Worm (Caenorhabditis elegans) whole organism, L3 larva: ENCODE measurements around the gene ins-16.
"Not testable (repeated sequence)": the region's sequence is repeated elsewhere in the genome, so short reads cannot be mapped to it uniquely, and the experiment has no call there.

ENCODE experiments used
- ZK546.5 ChIP-seq: sonication (generic microtip); optimal IDR thresholded peaks from 2 replicates; lab custom pipeline; 2017; ENCODE audit warnings: missing biosample characterization, missing genetic modification characterization
- aly-2 ChIP-seq: fragments of 150-350 bp; optimal IDR thresholded peaks from 2 replicates; lab custom pipeline; 2014; ENCODE audit warnings: missing biosample characterization, missing genetic modification characterization
- ceh-16 ChIP-seq: sonication (generic microtip); optimal IDR thresholded peaks from 2 replicates; lab custom pipeline; 2017; ENCODE audit warnings: missing biosample characterization, missing genetic modification characterization
- ceh-82 ChIP-seq: fragments of 150-350 bp; optimal IDR thresholded peaks from 2 replicates; lab custom pipeline; 2014; ENCODE audit warnings: missing biosample characterization, missing genetic modification characterization
- ceh-9 ChIP-seq: sonication (generic microtip); optimal IDR thresholded peaks from 2 replicates; lab custom pipeline; 2018; ENCODE audit warnings: missing biosample characterization, missing genetic modification characterization
- egl-5 ChIP-seq: fragments of 150-350 bp; optimal IDR thresholded peaks from 2 replicates; lab custom pipeline; 2017; ENCODE audit warnings: missing biosample characterization, missing genetic modification reagents, missing genetic modification characterization, inconsistent platforms
- elt-1 ChIP-seq: fragments of 150-350 bp; optimal IDR thresholded peaks from 2 replicates; lab custom pipeline; 2014; ENCODE audit warnings: missing biosample characterization, missing genetic modification characterization
- elt-3 ChIP-seq, 3 experiments: fragments of 150-350 bp in 1 of 3; sonication (generic microtip) in 2 of 3; optimal IDR thresholded peaks; 2 replicates in 2 of 3; 4 replicates in 1 of 3; lab custom pipeline; 2014 to 2017; ENCODE audit warnings: missing biosample characterization in 3 of 3, missing genetic modification characterization in 3 of 3
- eor-1 ChIP-seq, 2 experiments: fragments of 150-350 bp; optimal IDR thresholded peaks; 2 replicates each; lab custom pipeline; 2014 to 2018; ENCODE audit warnings: missing biosample characterization in 2 of 2, missing genetic modification characterization in 2 of 2
- fkh-10 ChIP-seq: sonication (generic microtip); optimal IDR thresholded peaks from 2 replicates; lab custom pipeline; 2017; ENCODE audit warnings: missing biosample characterization, missing genetic modification reagents, missing genetic modification characterization
- fkh-2 ChIP-seq: fragments of 150-350 bp; optimal IDR thresholded peaks from 2 replicates; lab custom pipeline; 2014; ENCODE audit warnings: missing biosample characterization, missing genetic modification reagents, missing genetic modification characterization
- hmg-11 ChIP-seq: sonication (generic microtip); optimal IDR thresholded peaks from 2 replicates; lab custom pipeline; 2016; ENCODE audit warnings: missing genetic modification characterization, missing compliant biosample characterization
- jun-1 ChIP-seq: fragments of 150-350 bp; optimal IDR thresholded peaks from 2 replicates; lab custom pipeline; 2014; ENCODE audit warnings: missing biosample characterization, missing genetic modification reagents, missing genetic modification characterization
- lin-39 ChIP-seq: fragments of 150-350 bp; optimal IDR thresholded peaks from 2 replicates; lab custom pipeline; 2018; ENCODE audit warnings: missing biosample characterization, missing genetic modification reagents, missing genetic modification characterization
- lsy-12 ChIP-seq: sonication (generic microtip); optimal IDR thresholded peaks from 2 replicates; lab custom pipeline; 2016; ENCODE audit warnings: mild to moderate bottlenecking, missing genetic modification characterization, missing compliant biosample characterization
- mml-1 ChIP-seq: fragments of 150-350 bp; sonication (generic microtip); optimal IDR thresholded peaks from 3 replicates; lab custom pipeline; 2014; ENCODE audit warnings: missing biosample characterization, missing genetic modification characterization
- nfya-1 ChIP-seq: sonication (generic microtip); optimal IDR thresholded peaks from 2 replicates; lab custom pipeline; 2017; ENCODE audit warnings: missing genetic modification characterization, mild to moderate bottlenecking, missing compliant biosample characterization, antibody characterized with exemption, moderate library complexity; ENCODE audit not compliant: insufficient read depth
- nhr-11 ChIP-seq: fragments of 150-350 bp; optimal IDR thresholded peaks from 2 replicates; lab custom pipeline; 2014; ENCODE audit warnings: missing biosample characterization, missing genetic modification characterization
- nhr-12 ChIP-seq: fragments of 150-350 bp; optimal IDR thresholded peaks from 2 replicates; lab custom pipeline; 2014; ENCODE audit warnings: missing biosample characterization, missing genetic modification characterization
- nhr-23 ChIP-seq: fragments of 150-350 bp; optimal IDR thresholded peaks from 2 replicates; lab custom pipeline; 2014; ENCODE audit warnings: missing biosample characterization, missing genetic modification reagents, missing genetic modification characterization
- nhr-237 ChIP-seq: fragments of 150-350 bp; optimal IDR thresholded peaks from 2 replicates; lab custom pipeline; 2014; ENCODE audit warnings: missing biosample characterization, missing genetic modification characterization
- nhr-25 ChIP-seq: sonication (generic microtip); optimal IDR thresholded peaks from 2 replicates; lab custom pipeline; 2017; ENCODE audit warnings: missing biosample characterization, missing genetic modification characterization
- nhr-43 ChIP-seq: sonication (generic microtip); optimal IDR thresholded peaks from 2 replicates; lab custom pipeline; 2016; ENCODE audit warnings: mild to moderate bottlenecking, missing genetic modification characterization, missing compliant biosample characterization; ENCODE audit not compliant: poor library complexity, severe bottlenecking
- nhr-67 ChIP-seq: fragments of 150-350 bp; optimal IDR thresholded peaks from 2 replicates; lab custom pipeline; 2014; ENCODE audit warnings: missing biosample characterization, missing genetic modification characterization
- nhr-77 ChIP-seq: fragments of 150-350 bp; optimal IDR thresholded peaks from 2 replicates; lab custom pipeline; 2014; ENCODE audit warnings: missing biosample characterization, missing genetic modification characterization
- pha-4 ChIP-seq: fragments of 150-350 bp; optimal IDR thresholded peaks from 2 replicates; lab custom pipeline; 2014; ENCODE audit warnings: missing biosample characterization, missing genetic modification reagents, missing genetic modification characterization
- pqm-1 ChIP-seq: fragments of 150-350 bp; optimal IDR thresholded peaks from 2 replicates; lab custom pipeline; 2017; ENCODE audit warnings: missing biosample characterization, missing genetic modification characterization, inconsistent platforms
- snpc-4 ChIP-seq: fragments of 150-350 bp; optimal IDR thresholded peaks from 2 replicates; lab custom pipeline; 2014; ENCODE audit warnings: missing biosample characterization, missing genetic modification characterization
- tbx-2 ChIP-seq: sonication (generic microtip); optimal IDR thresholded peaks from 2 replicates; lab custom pipeline; 2016; ENCODE audit warnings: mild to moderate bottlenecking, missing genetic modification characterization, missing compliant biosample characterization
- unc-39 ChIP-seq: sonication (generic microtip); optimal IDR thresholded peaks from 4 replicates; lab custom pipeline; 2017; ENCODE audit warnings: missing biosample characterization, missing genetic modification characterization
- unc-62 ChIP-seq: fragments of 150-350 bp; sonication (generic microtip); optimal IDR thresholded peaks from 4 replicates; lab custom pipeline; 2014; ENCODE audit warnings: missing biosample characterization, missing genetic modification reagents, missing genetic modification characterization
- zag-1 ChIP-seq: fragments of 150-350 bp; optimal IDR thresholded peaks from 2 replicates; lab custom pipeline; 2014; ENCODE audit warnings: missing biosample characterization, missing genetic modification characterization
- ztf-11 ChIP-seq: fragments of 150-350 bp; optimal IDR thresholded peaks from 2 replicates; lab custom pipeline; 2014; ENCODE audit warnings: missing biosample characterization, missing genetic modification characterization

Gene ins-16

ce11 chrIII:2084829-2085228, 24.1 kb upstream of the ins-16 start:
- TF ChIP-seq nhr-23 (tag; lab: Kevin White, UChicago) (no peak), ceh-9 (tag; lab: Kevin White, UChicago) (no peak)

DNA sequence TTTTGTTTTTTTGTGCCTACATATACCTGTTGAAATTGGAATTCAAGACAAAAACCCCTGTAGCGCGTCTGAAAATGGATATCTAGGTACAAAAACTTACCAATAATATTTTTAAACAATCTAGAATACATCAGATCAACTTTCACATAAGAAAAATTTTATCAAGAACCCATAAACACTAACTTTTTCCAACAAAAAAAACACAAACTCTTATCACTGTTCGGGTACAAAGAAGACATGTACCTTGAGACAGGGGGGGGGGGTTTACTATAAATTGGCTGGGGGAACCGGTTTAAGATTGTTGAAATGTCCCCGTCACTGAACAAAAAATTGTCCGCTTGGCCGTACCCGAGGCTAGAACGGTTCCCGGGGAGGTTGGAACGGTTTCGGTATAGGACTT, 21.8 kb upstream of the ins-16 start, which contains the start of gene cpt-3:
TSS of gene cpt-3 (plus strand) at position 301 of the 400 bp plus-strand sequence.
- not testable (repeated sequence) for TF ChIP-seq nhr-11 (tag; lab: Kevin White, UChicago); ceh-9 (tag; lab: Kevin White, UChicago); unc-62
- TF ChIP-seq, all 47 proteins: peak for 0; not testable (repeated sequence) for 47

DNA sequence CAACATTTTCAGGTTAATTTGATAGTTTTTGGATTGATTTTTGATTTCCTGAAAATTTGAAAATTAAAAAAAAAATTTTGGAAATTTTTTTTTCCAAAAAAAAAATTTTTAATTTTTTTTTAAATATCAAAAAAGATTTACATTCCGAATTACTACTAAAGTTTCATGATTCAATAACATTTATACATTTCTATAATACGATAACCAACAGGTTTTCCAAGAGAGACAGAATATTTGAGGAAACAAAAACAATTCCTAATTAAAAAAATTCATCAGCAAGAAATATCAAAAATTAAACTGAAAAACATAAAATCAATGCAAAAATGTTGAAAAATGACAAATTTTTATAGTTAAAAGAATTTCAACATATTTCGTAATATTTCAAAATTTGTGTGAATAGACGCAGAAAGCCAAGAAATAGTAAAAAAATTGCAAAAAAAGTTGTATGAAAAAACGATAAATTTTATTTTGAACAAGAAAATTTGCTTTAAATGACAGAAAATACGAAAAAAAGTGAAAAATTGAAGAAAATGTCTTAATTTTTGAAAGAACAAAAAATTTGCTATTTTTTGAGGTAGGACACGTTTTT, 15.9 kb upstream of the ins-16 start, which contains the start of gene Y39A3A.4:
TSS of gene Y39A3A.4 (minus strand) at position 51 of the 589 bp plus-strand sequence.
- TF ChIP-seq fkh-10 (GFP tag; lab: Kevin White, UChicago) (no peak), tbx-2 (no peak), fkh-2 (tag; lab: Kevin White, UChicago) (no peak), ceh-9 (tag; lab: Kevin White, UChicago) (no peak), unc-39 (tag; lab: Kevin White, UChicago) (no peak), pha-4 (tag; lab: Kevin White, UChicago) (no peak), lin-39 (tag; lab: Kevin White, UChicago) (no peak), nhr-12 (tag; lab: Kevin White, UChicago) (no peak), pqm-1 (tag; lab: Kevin White, UChicago) (no peak), mml-1 (no peak)
- TF ChIP-seq, all 47 proteins: peak for 0

ce11 chrIII:2068248-2068647, 7.5 kb upstream of the ins-16 start, which contains the start of gene Y39A3A.3:
Gene Y39A3A.3 (minus strand): TSS chrIII:2068348.
- TF ChIP-seq nhr-77 (tag; lab: Kevin White, UChicago) (no peak), ceh-82 (tag; lab: Kevin White, UChicago) (no peak), egl-5 (tag; lab: Kevin White, UChicago) (no peak), unc-62 (no peak), nfya-1 (tag; lab: Kevin White, UChicago) (no peak), ceh-16 (tag; lab: Kevin White, UChicago) (no peak), fkh-2 (tag; lab: Kevin White, UChicago) (no peak), nhr-23 (tag; lab: Kevin White, UChicago) (no peak), nhr-237 (no peak), eor-1 (tag; optimal IDR thresholded peaks at IDR 0.05; lab: Kevin White, UChicago) (no peak), jun-1 (no peak), nhr-67 (no peak), ZK546.5 (tag; lab: Kevin White, UChicago) (no peak), lin-39 (tag; lab: Kevin White, UChicago) (no peak), elt-1 (tag; lab: Kevin White, UChicago) (no peak)

DNA sequence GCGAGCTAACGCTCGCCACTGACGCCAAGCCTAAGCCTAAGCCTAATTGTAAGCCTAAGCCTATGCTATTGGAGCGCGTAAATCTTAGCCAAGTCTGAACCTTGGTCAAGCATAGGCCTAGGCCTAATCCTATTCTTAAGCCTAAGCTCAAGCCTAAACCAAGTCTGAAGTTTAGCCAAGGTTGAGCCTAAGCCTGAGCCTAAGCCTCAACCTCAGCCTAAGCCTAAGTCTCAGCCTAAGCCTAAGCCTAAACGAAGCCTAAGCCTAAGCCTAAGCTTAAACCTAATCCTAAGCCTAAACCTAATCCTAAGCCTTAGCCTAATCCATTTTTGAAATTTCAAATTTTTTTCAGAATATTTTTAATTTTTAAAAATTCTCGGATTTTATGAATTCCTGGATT, 689 bp downstream of the ins-16 start:
- TF ChIP-seq nhr-25 (tag; lab: Kevin White, UChicago) (no peak), pqm-1 (tag; lab: Kevin White, UChicago) (no peak), ztf-11 (no peak), elt-3 (tag; optimal IDR thresholded peaks at IDR 0.05; lab: Kevin White, UChicago) (no peak), nhr-12 (tag; lab: Kevin White, UChicago) (no peak), tbx-2 (no peak)

ce11 chrIII:2057570-2057969, 3.2 kb downstream of the ins-16 start, which contains the start of gene Y39A3A.2:
Gene Y39A3A.2 (minus strand): TSS chrIII:2057670.
- no peak for TF ChIP-seq zag-1 (tag; lab: Kevin White, UChicago)
- TF ChIP-seq unc-62, result no peak

- TF ChIP-seq hmg-11 (tag; lab: Kevin White, UChicago), result no peak
- no peak for TF ChIP-seq zag-1 (tag; lab: Kevin White, UChicago)
- no peak for TF ChIP-seq lsy-12 (tag; lab: Kevin White, UChicago)
- TF ChIP-seq nhr-43 (tag; lab: Kevin White, UChicago), result no peak
- no peak for TF ChIP-seq fkh-10 (GFP tag; lab: Kevin White, UChicago)
- TF ChIP-seq tbx-2, result no peak
- no peak for TF ChIP-seq snpc-4 (tag; lab: Kevin White, UChicago)
- TF ChIP-seq aly-2 (tag; lab: Kevin White, UChicago), result no peak
- no peak for TF ChIP-seq nhr-12 (tag; lab: Kevin White, UChicago)
- TF ChIP-seq nhr-25 (tag; lab: Kevin White, UChicago), result no peak
These were observed 6.7 kb downstream of the ins-16 start, which contains the start of gene M01E10.3 for ce11 chrIII:2054084-2054483. Gene M01E10.3 (minus strand): TSS chrIII:2054184.
